Worm (Caenorhabditis elegans): ENCODE results near the gene lys-8.

ce11 chrII:5557134-5557533 lies 28.8 kb upstream of the lys-8 start:
- TF ChIP-seq bed-2 (GFP tag; IDR thresholded peaks at IDR 0.05) = no peak
- no peak for TF ChIP-seq nfya-1 (tag; optimal IDR thresholded peaks at IDR 0.05; ENCODE audit: borderline replicate concordance, insufficient read depth)
- no peak for TF ChIP-seq snpc-3.4 (tag; optimal IDR thresholded peaks at IDR 0.05)
- TF ChIP-seq mcd-1 (GFP tag; IDR thresholded peaks at IDR 0.05) = no peak
- TF ChIP-seq K12H6.12 (tag; optimal IDR thresholded peaks at IDR 0.05) = no peak
- no peak for TF ChIP-seq lir-1 (GFP tag; conservative IDR thresholded peaks at IDR 0.05)
- no peak for TF ChIP-seq Y79H2A.3 (GFP tag; conservative IDR thresholded peaks at IDR 0.05)
